In the genomic region with DNA sequence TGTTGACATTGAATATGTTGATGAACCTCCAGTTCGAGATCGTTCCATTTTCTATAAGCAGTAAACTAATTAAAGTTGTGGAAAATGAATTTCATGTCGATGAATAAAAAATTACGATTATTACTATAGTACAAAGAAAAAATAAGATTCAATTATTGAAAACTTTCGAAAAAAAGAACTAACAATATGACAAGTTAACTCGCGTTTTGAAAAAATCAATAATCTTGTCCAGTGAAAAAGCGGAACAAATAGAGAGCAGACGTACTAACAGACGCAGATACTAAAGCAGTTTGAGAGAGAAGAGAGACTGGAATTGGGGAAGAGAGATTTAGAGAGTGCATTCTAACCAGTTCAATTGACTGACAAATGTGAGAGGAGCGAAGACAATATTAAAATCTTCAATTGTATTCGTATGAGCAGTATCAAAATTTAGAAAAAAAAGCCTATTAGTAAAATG, we compare ENCODE assay signal across 3 worm cellular contexts.
TF ChIP-seq lines count a peak whose summit lies in the region.

Gene set-6 (minus strand): TSS at position 51 of the 457 bp plus-strand sequence.

TF ChIP-seq in whole organism, L1 larva, 84 proteins besides CTCF, POLR2A, EP300 and RAD21 (continued from another document):
- TF ChIP-seq jun-1 (tag; optimal IDR thresholded peaks at IDR 0.05; lab: Kevin White, UChicago): no peak
- TF ChIP-seq blmp-1 (tag; optimal IDR thresholded peaks at IDR 0.05; lab: Kevin White, UChicago): no peak
- TF ChIP-seq lin-14 (GFP tag; optimal IDR thresholded peaks at IDR 0.05; lab: Kevin White, UChicago): peak; percentile 57
- TF ChIP-seq lin-35 (GFP tag; optimal IDR thresholded peaks at IDR 0.05; lab: Kevin White, UChicago): peak in 1 of 2 experiments; percentile 7
- no peak for TF ChIP-seq hpl-2 (GFP tag; optimal IDR thresholded peaks at IDR 0.05; lab: Kevin White, UChicago)
- peak in 2 of 3 experiments; percentile 17 to 30 for TF ChIP-seq ceh-82 (tag; optimal IDR thresholded peaks at IDR 0.05; lab: Kevin White, UChicago)
- no peak for TF ChIP-seq ceh-8 (GFP tag; optimal IDR thresholded peaks at IDR 0.05; lab: Kevin White, UChicago)
- no peak for TF ChIP-seq C34B4.2 (tag; optimal IDR thresholded peaks at IDR 0.05; lab: Kevin White, UChicago)
- no peak for TF ChIP-seq dpl-1 (GFP tag; optimal IDR thresholded peaks at IDR 0.05; lab: Kevin White, UChicago)
- no peak for TF ChIP-seq hlh-4 (tag; optimal IDR thresholded peaks at IDR 0.05; lab: Kevin White, UChicago)
- no peak for TF ChIP-seq xbp-1 (tag; optimal IDR thresholded peaks at IDR 0.05; lab: Kevin White, UChicago)
- TF ChIP-seq hlh-17 (GFP tag; optimal IDR thresholded peaks at IDR 0.05; lab: Kevin White, UChicago; ENCODE audit: borderline replicate concordance): no peak
- peak; percentile 5 for TF ChIP-seq nhr-47 (tag; optimal IDR thresholded peaks at IDR 0.05; lab: Kevin White, UChicago)
- TF ChIP-seq F16B12.6 (tag; optimal IDR thresholded peaks at IDR 0.05; lab: Kevin White, UChicago): no peak
- TF ChIP-seq fkh-8 (tag; optimal IDR thresholded peaks at IDR 0.05; lab: Kevin White, UChicago): no peak
- TF ChIP-seq lir-3 (tag; optimal IDR thresholded peaks at IDR 0.05; lab: Kevin White, UChicago; ENCODE audit: poor library complexity): peak; percentile 20
- peak in 1 of 2 experiments; percentile 47 for TF ChIP-seq efl-1 (optimal IDR thresholded peaks at IDR 0.05; lab: Kevin White, UChicago)
- TF ChIP-seq efl-1 (GFP tag; optimal IDR thresholded peaks at IDR 0.05 in 1 of 2; lab: Kevin White, UChicago): no peak
- peak; percentile 22 for TF ChIP-seq swsn-7 (tag; optimal IDR thresholded peaks at IDR 0.05; lab: Kevin White, UChicago)
- no peak for TF ChIP-seq lin-13 (GFP tag; optimal IDR thresholded peaks at IDR 0.05; lab: Kevin White, UChicago)
- peak; percentile 2 for TF ChIP-seq rnt-1 (tag; optimal IDR thresholded peaks at IDR 0.05; lab: Kevin White, UChicago)
- TF ChIP-seq nhr-71 (tag; optimal IDR thresholded peaks at IDR 0.05; lab: Kevin White, UChicago): peak; percentile 30
TF ChIP-seq in whole organism, L1 larva: peak in this region for 13.

TF ChIP-seq in whole organism, L2 larva, 48 proteins besides CTCF, POLR2A, EP300 and RAD21 (continued from another document):
- TF ChIP-seq nhr-23 (tag; optimal IDR thresholded peaks at IDR 0.05; lab: Kevin White, UChicago) (no peak), F13H6.1 (tag; optimal IDR thresholded peaks at IDR 0.05; lab: Kevin White, UChicago) (peak; percentile 18), sma-3 (GFP tag; optimal IDR thresholded peaks at IDR 0.05; lab: Kevin White, UChicago) (no peak), elt-1 (tag; optimal IDR thresholded peaks at IDR 0.05; lab: Kevin White, UChicago) (no peak), dmd-4 (tag; optimal IDR thresholded peaks at IDR 0.05; lab: Kevin White, UChicago) (no peak), sem-4 (tag; optimal IDR thresholded peaks at IDR 0.05; lab: Kevin White, UChicago) (no peak), mdl-1 (tag; optimal IDR thresholded peaks at IDR 0.05; lab: Kevin White, UChicago) (no peak), lin-39 (tag; optimal IDR thresholded peaks at IDR 0.05; lab: Kevin White, UChicago) (no peak), C34F6.9 (tag; optimal IDR thresholded peaks at IDR 0.05; lab: Kevin White, UChicago) (peak; percentile 62), crh-2 (tag; optimal IDR thresholded peaks at IDR 0.05; lab: Kevin White, UChicago) (peak; percentile 10), lsy-2 (tag; optimal IDR thresholded peaks at IDR 0.05; lab: Kevin White, UChicago) (peak in 1 of 2 experiments; percentile 19), ztf-1 (GFP tag; conservative IDR thresholded peaks at IDR 0.05; lab: Robert Waterston, UW) (no peak), snpc-4 (tag; optimal IDR thresholded peaks at IDR 0.05; lab: Kevin White, UChicago) (no peak)

TF ChIP-seq in whole organism, L4 larva, 104 proteins besides CTCF, POLR2A, EP300 and RAD21 (continued from another document):
- TF ChIP-seq ztf-7 (tag; optimal IDR thresholded peaks at IDR 0.05; lab: Kevin White, UChicago): peak; percentile 41
- TF ChIP-seq snpc-1.2 (GFP tag; IDR thresholded peaks at IDR 0.05; lab: Robert Waterston, UW): no peak
- no peak for TF ChIP-seq Y5F2A.4 (GFP tag; optimal IDR thresholded peaks at IDR 0.05; lab: Kevin White, UChicago)
- no peak for TF ChIP-seq fkh-10 (GFP tag; optimal IDR thresholded peaks at IDR 0.05; lab: Kevin White, UChicago)
- no peak for TF ChIP-seq tra-1 (GFP tag; IDR thresholded peaks at IDR 0.05; lab: Robert Waterston, UW)
TF ChIP-seq in whole organism, L4 larva: peak in this region for 5.
